Worm (Caenorhabditis elegans): Measurements from ENCODE around the gene clec-119.

Gene clec-119

DNA sequence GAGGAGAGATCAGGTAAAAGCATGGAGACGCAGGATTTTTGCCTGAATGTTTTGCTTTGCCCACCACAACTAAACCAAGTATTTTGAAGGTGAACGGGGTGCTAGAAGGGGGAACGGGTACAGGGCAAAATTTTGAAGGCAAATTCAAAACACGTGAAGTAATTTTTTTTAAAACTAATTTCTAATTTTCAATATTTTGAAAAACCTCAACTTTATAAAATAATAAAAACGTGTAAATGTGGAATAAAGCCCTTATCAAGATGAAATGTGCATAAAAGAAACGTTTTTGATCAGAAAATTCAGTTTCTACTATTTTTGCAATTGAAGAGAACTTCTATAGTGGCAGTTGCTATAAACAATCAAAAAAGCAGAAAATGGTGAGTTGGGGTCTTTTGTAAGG, at the start of gene clec-119:
Gene clec-119 (plus strand): TSS at position 301 of the 400 bp plus-strand sequence.
- no peak for TF ChIP-seq hlh-8 (tag; optimal IDR thresholded peaks at IDR 0.05)

DNA sequence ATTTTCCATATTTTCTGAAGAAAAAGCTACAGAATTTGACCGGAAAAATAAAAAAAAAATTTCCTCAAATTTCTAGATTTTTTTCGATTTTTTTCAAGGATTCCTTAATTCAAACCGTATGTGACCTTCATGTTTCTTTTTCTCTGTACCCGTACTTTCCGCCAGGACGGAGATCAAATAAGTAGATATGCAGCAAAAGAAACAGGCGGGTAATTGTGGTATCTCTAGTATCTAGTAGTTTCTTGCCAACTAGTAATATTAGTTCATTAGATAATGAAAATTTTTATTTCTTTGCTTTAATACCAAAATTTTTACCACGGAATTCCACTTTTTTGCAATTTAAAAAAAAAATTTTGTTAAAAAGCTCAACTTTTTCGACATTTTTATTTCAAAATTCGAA, 41.1 kb upstream of the clec-119 start:
- TF ChIP-seq C38D4.7 (GFP tag; optimal IDR thresholded peaks at IDR 0.05) (no peak), unc-3 (GFP tag; conservative IDR thresholded peaks at IDR 0.05) (no peak), unc-3 (tag; optimal IDR thresholded peaks at IDR 0.05) (no peak), pha-2 (tag; optimal IDR thresholded peaks at IDR 0.05) (no peak), ceh-22 (tag; optimal IDR thresholded peaks at IDR 0.05) (no peak), pha-4 (tag; optimal IDR thresholded peaks at IDR 0.05) (no peak), ceh-30 (tag; optimal IDR thresholded peaks at IDR 0.05) (no peak), tbx-7 (tag; optimal IDR thresholded peaks at IDR 0.05) (no peak), nhr-232 (tag; optimal IDR thresholded peaks at IDR 0.05) (no peak), sox-2 (GFP tag; IDR thresholded peaks at IDR 0.05) (no peak), lim-6 (tag; optimal IDR thresholded peaks at IDR 0.05) (no peak), eyg-1 (tag; optimal IDR thresholded peaks at IDR 0.05) (no peak), hlh-13 (GFP tag; optimal IDR thresholded peaks at IDR 0.05) (no peak), unc-55 (GFP tag; optimal IDR thresholded peaks at IDR 0.05) (no peak), mec-3 (tag; optimal IDR thresholded peaks at IDR 0.05; ENCODE audit: borderline replicate concordance) (no peak), ceh-45 (GFP tag; IDR thresholded peaks at IDR 0.05) (no peak), ceh-14 (tag; optimal IDR thresholded peaks at IDR 0.05) (no peak)

DNA sequence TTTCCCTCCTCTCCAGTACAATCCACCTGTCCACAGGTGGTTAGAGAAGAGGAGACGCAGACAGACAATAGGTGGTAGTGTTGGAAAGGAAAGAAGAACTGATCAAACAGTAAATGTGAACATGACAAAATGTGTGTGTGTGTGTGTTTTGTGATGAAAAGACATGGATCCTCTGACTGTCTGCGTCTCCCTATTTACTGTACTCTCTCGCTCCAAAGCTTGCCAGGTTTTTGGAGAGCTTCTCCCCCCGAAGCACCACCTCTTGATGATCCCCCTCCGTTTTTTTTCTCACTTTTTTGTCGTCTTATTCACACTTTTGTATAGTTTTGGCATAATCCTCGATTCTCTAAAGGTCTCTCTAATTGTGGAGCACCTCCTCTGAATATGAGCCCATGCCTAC, 38.5 kb upstream of the clec-119 start:
- TF ChIP-seq nhr-232 (tag; optimal IDR thresholded peaks at IDR 0.05) (no peak), C08G9.2 (tag; optimal IDR thresholded peaks at IDR 0.05) (no peak)

DNA sequence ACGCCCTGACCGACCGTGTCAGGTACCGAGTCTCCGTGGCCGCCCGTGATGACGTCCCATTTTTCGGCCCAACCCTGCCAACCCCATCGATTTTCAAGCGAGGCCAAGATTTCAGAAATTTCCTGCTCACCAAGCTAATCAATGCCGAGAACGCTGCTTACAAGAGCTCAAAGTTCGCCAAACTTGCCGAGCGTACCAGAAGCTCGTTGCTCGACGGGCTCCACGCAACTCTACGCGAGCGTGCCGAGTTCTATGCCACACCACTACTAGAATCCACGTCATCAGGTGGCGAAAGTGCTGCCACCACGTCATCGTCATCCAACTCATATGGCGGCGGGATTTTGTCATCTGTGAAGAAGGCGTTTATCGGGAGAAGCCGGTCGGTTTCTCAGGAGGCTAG, 26.8 kb upstream of the clec-119 start:
- TF ChIP-seq hlh-6 (tag; optimal IDR thresholded peaks at IDR 0.05) (peak; percentile 31), Y22D7AL.16 (tag; optimal IDR thresholded peaks at IDR 0.05) (no peak)

DNA sequence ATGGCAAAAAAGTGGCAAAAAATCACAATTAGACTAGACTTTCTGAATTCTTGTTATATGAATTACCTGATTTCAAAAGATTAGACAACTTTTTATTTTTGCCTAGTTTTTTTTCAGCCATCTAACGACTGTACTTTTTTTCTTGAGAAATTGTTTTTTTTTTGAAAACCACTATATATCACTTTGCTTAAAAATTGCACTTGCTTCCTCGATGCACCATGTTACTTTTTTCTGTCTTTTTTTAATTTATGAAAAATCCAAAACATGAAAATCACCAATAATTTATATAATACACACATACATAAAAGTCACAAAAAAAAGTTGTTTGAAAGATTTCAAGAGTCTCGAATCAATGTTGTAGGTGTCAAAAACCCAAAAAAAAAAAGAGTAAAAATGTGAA, 22.8 kb upstream of the clec-119 start:
- no peak for TF ChIP-seq fax-1 (tag; optimal IDR thresholded peaks at IDR 0.05)
- TF ChIP-seq hlh-6 (tag; optimal IDR thresholded peaks at IDR 0.05) = no peak
- no peak for TF ChIP-seq pha-2 (tag; optimal IDR thresholded peaks at IDR 0.05)
- no peak for TF ChIP-seq ceh-18 (tag; optimal IDR thresholded peaks at IDR 0.05)
- no peak for TF ChIP-seq mec-3 (tag; optimal IDR thresholded peaks at IDR 0.05; ENCODE audit: borderline replicate concordance)
- TF ChIP-seq ceh-34 (tag; optimal IDR thresholded peaks at IDR 0.05) = no peak
- no peak for TF ChIP-seq ceh-45 (GFP tag; IDR thresholded peaks at IDR 0.05)
- no peak for TF ChIP-seq madf-2 (tag; optimal IDR thresholded peaks at IDR 0.05)
- TF ChIP-seq rnt-1 (tag; optimal IDR thresholded peaks at IDR 0.05) = no peak
- no peak for TF ChIP-seq ets-4 (tag; optimal IDR thresholded peaks at IDR 0.05)
- no peak for TF ChIP-seq hlh-15 (tag; optimal IDR thresholded peaks at IDR 0.05)

DNA sequence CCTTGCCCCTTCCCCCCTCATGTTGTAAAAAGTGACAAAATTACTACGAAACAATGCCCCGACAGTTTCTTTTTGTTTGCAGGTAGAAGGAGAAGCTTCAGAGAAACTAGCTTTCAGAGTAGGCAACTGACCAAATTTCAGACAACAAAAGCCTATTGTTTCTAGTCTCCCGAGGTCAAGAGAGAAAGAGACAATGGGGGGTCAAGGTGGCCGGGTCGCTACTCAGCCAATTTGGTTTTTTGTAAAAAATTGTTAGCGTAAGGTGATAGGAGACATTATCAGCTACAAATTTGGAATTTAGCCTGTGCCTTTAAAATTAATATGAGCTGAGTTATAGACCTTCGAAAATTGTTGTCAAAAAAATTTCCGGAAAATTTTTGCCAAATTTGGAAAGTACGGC, 20.8 kb upstream of the clec-119 start:
- TF ChIP-seq npax-4 (tag; optimal IDR thresholded peaks at IDR 0.05) (no peak), ama-1 (optimal IDR thresholded peaks at IDR 0.05) (peak; percentile 22), K09A11.1 (tag; optimal IDR thresholded peaks at IDR 0.05; ENCODE audit: insufficient read depth) (no peak), ceh-22 (tag; optimal IDR thresholded peaks at IDR 0.05) (no peak)

DNA sequence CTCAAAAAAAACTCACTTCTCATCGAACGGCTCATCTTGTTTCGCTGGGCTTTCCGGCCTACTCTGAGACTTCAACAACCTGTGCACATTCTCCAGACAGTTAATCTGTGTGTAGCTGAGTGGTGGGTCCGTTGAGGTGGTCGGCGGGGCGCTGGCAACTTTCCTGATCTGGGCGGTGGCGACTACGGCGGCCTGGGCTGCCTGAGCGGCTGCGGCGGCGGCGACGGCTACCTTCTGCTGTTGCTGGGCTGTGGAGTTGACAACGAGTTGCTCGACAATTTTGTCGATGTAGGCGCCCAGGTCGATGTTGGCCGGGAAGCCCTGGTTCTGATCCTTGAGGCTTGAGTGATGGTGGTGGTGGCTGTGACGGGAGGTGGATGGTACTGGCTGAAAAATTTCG, 19.7 kb upstream of the clec-119 start:
- TF ChIP-seq lim-6 (tag; optimal IDR thresholded peaks at IDR 0.05) = no peak
- TF ChIP-seq fax-1 (tag; optimal IDR thresholded peaks at IDR 0.05) = no peak
- no peak for TF ChIP-seq unc-42 (tag; optimal IDR thresholded peaks at IDR 0.05)
- TF ChIP-seq tbx-7 (tag; optimal IDR thresholded peaks at IDR 0.05) = no peak
- TF ChIP-seq gmeb-2 (tag; optimal IDR thresholded peaks at IDR 0.05) = no peak
- TF ChIP-seq unc-86 (tag; optimal IDR thresholded peaks at IDR 0.05) = no peak
- TF ChIP-seq ceh-48 (tag; optimal IDR thresholded peaks at IDR 0.05) = no peak
- no peak for TF ChIP-seq fkh-10 (GFP tag; optimal IDR thresholded peaks at IDR 0.05)
- TF ChIP-seq pros-1 (tag; optimal IDR thresholded peaks at IDR 0.05) = no peak
- no peak for TF ChIP-seq odd-2 (tag; optimal IDR thresholded peaks at IDR 0.05)
- TF ChIP-seq ceh-30 (tag; optimal IDR thresholded peaks at IDR 0.05) = no peak
- no peak for TF ChIP-seq ceh-22 (tag; optimal IDR thresholded peaks at IDR 0.05)
- TF ChIP-seq hlh-15 (tag; optimal IDR thresholded peaks at IDR 0.05) = no peak
- no peak for TF ChIP-seq dmd-4 (tag; optimal IDR thresholded peaks at IDR 0.05; ENCODE audit: borderline replicate concordance)

Data from whole organism, late embryonic.